Fruit fly (Drosophila melanogaster) whole organism, wandering third instar larva: Measurements from ENCODE around the gene Atg5.

ENCODE experiments used
- CrebA ChIP-seq: fragments of 200-800 bp; sonication (Bioruptor generic); optimal IDR thresholded peaks from 2 replicates; lab custom pipeline; 2016; ENCODE audit warnings: missing biosample characterization, mild to moderate bottlenecking, missing genetic modification characterization, borderline replicate concordance
- GATAd ChIP-seq: sonication (Bioruptor generic); optimal IDR thresholded peaks from 2 replicates; lab custom pipeline; 2016; ENCODE audit warnings: missing biosample characterization, missing genetic modification characterization
- HLH106 ChIP-seq: fragments of 200-800 bp; optimal IDR thresholded peaks from 3 replicates; lab custom pipeline; 2019; ENCODE audit warnings: missing biosample characterization, mild to moderate bottlenecking, missing genetic modification characterization, moderate library complexity
- Jra ChIP-seq: sonication (Bioruptor generic); optimal IDR thresholded peaks from 2 replicates; lab custom pipeline; 2016; ENCODE audit warnings: missing biosample characterization, missing genetic modification characterization
- Mio ChIP-seq: sonication (Bioruptor generic); optimal IDR thresholded peaks from 2 replicates; lab custom pipeline; 2016; ENCODE audit warnings: missing biosample characterization, missing genetic modification characterization
- OdsH ChIP-seq: fragments of 200-800 bp; sonication (Bioruptor generic); optimal IDR thresholded peaks from 2 replicates; lab custom pipeline; 2016; ENCODE audit warnings: missing biosample characterization, mild to moderate bottlenecking, missing genetic modification characterization
- Rel ChIP-seq, 2 experiments: fragments of 200-800 bp; sonication (Bioruptor generic) in 1 of 2; optimal IDR thresholded peaks; 2 replicates in 1 of 2; 3 replicates in 1 of 2; lab custom pipeline; 2016 to 2019; ENCODE audit warnings: mild to moderate bottlenecking in 2 of 2, missing biosample characterization in 2 of 2, missing genetic modification characterization in 2 of 2, moderate library complexity in 1 of 2
- pan ChIP-seq: fragments of >200 bp; optimal IDR thresholded peaks from 2 replicates; lab custom pipeline; 2017
- psq ChIP-seq: fragments of 200-800 bp; sonication (Bioruptor generic); optimal IDR thresholded peaks from 3 replicates; lab custom pipeline; 2017; ENCODE audit warnings: missing biosample characterization, mild to moderate bottlenecking, missing genetic modification characterization, moderate library complexity
- sv ChIP-seq: fragments of 200-800 bp; sonication (Bioruptor generic); optimal IDR thresholded peaks from 3 replicates; lab custom pipeline; 2016; ENCODE audit warnings: missing biosample characterization, missing genetic modification characterization
- tai ChIP-seq: sonication (Bioruptor generic); optimal IDR thresholded peaks from 2 replicates; lab custom pipeline; 2016; ENCODE audit warnings: missing biosample characterization, missing genetic modification characterization
- usp ChIP-seq: fragments of >200 bp; optimal IDR thresholded peaks from 2 replicates; lab custom pipeline; 2017; ENCODE audit warnings: missing biosample characterization, missing genetic modification characterization
- woc ChIP-seq: sonication (Bioruptor generic); optimal IDR thresholded peaks from 2 replicates; lab custom pipeline; 2016; ENCODE audit warnings: missing biosample characterization, mild to moderate bottlenecking, missing genetic modification characterization

DNA sequence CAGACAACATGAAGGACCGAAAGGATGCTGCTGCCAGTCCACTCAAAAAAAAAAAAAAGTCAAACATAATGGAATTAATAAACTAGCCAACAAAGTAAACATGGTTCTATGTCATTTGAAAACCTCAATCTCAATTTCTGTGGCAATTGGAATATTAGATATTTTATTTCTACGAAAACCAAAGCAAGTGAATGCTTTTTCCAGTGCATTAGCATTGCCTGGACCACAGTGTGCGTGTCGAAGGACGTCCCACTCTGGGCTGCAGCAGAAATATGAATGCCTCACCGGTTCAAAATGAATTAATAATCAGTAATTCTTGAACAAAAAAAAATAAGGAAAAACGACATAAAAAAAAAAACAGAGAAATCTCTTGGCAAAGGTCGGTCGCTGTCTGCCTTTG lies 48.9 kb upstream of the Atg5 start:
- TF ChIP-seq usp (no peak), OdsH (GFP tag; lab: Kevin White, UChicago) (no peak), HLH106 (tag; lab: Kevin White, UChicago) (peak; percentile 8), Mio (GFP tag; lab: Kevin White, UChicago) (no peak), CrebA (GFP tag; lab: Kevin White, UChicago) (no peak), Rel (GFP tag; optimal IDR thresholded peaks at IDR 0.05; lab: Kevin White, UChicago) (no peak), Rel (tag; optimal IDR thresholded peaks at IDR 0.05; lab: Kevin White, UChicago) (no peak), woc (GFP tag; lab: Kevin White, UChicago) (no peak), Jra (GFP tag; lab: Kevin White, UChicago) (no peak), tai (no peak), pan (no peak), GATAd (no peak), sv (GFP tag; lab: Kevin White, UChicago) (no peak), psq (no peak)
